Fruit fly (Drosophila melanogaster): ENCODE data around the gene fred.

The fred gene

dm6 chr2L:3914188-3914587 lies 77.3 kb downstream of the fred start, which contains the start of gene Fpgs2:
Gene Fpgs2 (minus strand): TSS chr2L:3914288.
- TF ChIP-seq CG9948 (tag; optimal IDR thresholded peaks at IDR 0.05) (no peak), Ets98B (GFP tag; IDR thresholded peaks at IDR 0.05) (no peak), CG14655 (GFP tag; optimal IDR thresholded peaks at IDR 0.05) (no peak), Pif1A (GFP tag; optimal IDR thresholded peaks at IDR 0.05) (no peak)

dm6 chr2L:3902760-3903159 lies 88.8 kb downstream of the fred start, which contains the start of gene capu:
Gene capu (minus strand): TSS chr2L:3902860.
- TF ChIP-seq Snoo (tag; optimal IDR thresholded peaks at IDR 0.05) = no peak
- no peak for TF ChIP-seq Ets98B (GFP tag; IDR thresholded peaks at IDR 0.05)
- TF ChIP-seq Pif1B (GFP tag; optimal IDR thresholded peaks at IDR 0.05) = no peak
- no peak for TF ChIP-seq rn (GFP tag; IDR thresholded peaks at IDR 0.05)
- no peak for TF ChIP-seq CG12605 (GFP tag; IDR thresholded peaks at IDR 0.05)
- TF ChIP-seq CG9948 (tag; optimal IDR thresholded peaks at IDR 0.05) = no peak
- no peak for TF ChIP-seq CG17806 (tag; optimal IDR thresholded peaks at IDR 0.05)
- TF ChIP-seq D1 (tag; optimal IDR thresholded peaks at IDR 0.05) = no peak
- TF ChIP-seq CG8159 (tag; optimal IDR thresholded peaks at IDR 0.05) = no peak
- no peak for TF ChIP-seq CG32121 (GFP tag; IDR thresholded peaks at IDR 0.05)
- TF ChIP-seq CG4496 (GFP tag; IDR thresholded peaks at IDR 0.05) = no peak
- no peak for TF ChIP-seq CG8301 (tag; optimal IDR thresholded peaks at IDR 0.05)

- TF ChIP-seq rn (GFP tag; IDR thresholded peaks at IDR 0.05) (no peak), Pif1A (GFP tag; optimal IDR thresholded peaks at IDR 0.05) (no peak), Pif1B (GFP tag; optimal IDR thresholded peaks at IDR 0.05) (no peak), Ets98B (GFP tag; IDR thresholded peaks at IDR 0.05) (no peak), CG32121 (GFP tag; IDR thresholded peaks at IDR 0.05) (no peak), CG15710 (tag; optimal IDR thresholded peaks at IDR 0.05) (no peak), CG4496 (GFP tag; IDR thresholded peaks at IDR 0.05) (no peak), D1 (tag; optimal IDR thresholded peaks at IDR 0.05) (no peak), CG34367 (tag; optimal IDR thresholded peaks at IDR 0.05) (no peak), CG13204 (GFP tag; optimal IDR thresholded peaks at IDR 0.05) (no peak), fd96Ca (GFP tag; IDR thresholded peaks at IDR 0.05) (no peak), CG9948 (tag; optimal IDR thresholded peaks at IDR 0.05) (no peak), CG17806 (tag; optimal IDR thresholded peaks at IDR 0.05) (no peak), CG14655 (GFP tag; optimal IDR thresholded peaks at IDR 0.05) (no peak), CG8301 (tag; optimal IDR thresholded peaks at IDR 0.05) (no peak), CG10348 (GFP tag; IDR thresholded peaks at IDR 0.05) (no peak), CG12605 (GFP tag; IDR thresholded peaks at IDR 0.05) (no peak)
Measured at dm6 chr2L:3897529-3897928, 94.0 kb downstream of the fred start.

- peak; percentile 83 for TF ChIP-seq Snoo (tag; optimal IDR thresholded peaks at IDR 0.05)
- TF ChIP-seq CG8301 (tag; optimal IDR thresholded peaks at IDR 0.05) = peak; percentile 21
- peak; percentile 86 for TF ChIP-seq CG4496 (GFP tag; IDR thresholded peaks at IDR 0.05)
- peak; percentile 24 for TF ChIP-seq Pif1A (GFP tag; optimal IDR thresholded peaks at IDR 0.05)
- TF ChIP-seq EcR (GFP tag; optimal IDR thresholded peaks at IDR 0.05) = no peak
- no peak for TF ChIP-seq CG9948 (tag; optimal IDR thresholded peaks at IDR 0.05)
- no peak for TF ChIP-seq gl (tag; optimal IDR thresholded peaks at IDR 0.05)
- TF ChIP-seq CG15710 (tag; optimal IDR thresholded peaks at IDR 0.05) = no peak
- no peak for TF ChIP-seq D1 (tag; optimal IDR thresholded peaks at IDR 0.05)
- peak; percentile 73; the same call in 1 of the 2 replicates for TF ChIP-seq CG32121 (GFP tag; IDR thresholded peaks at IDR 0.05)
- TF ChIP-seq CG10348 (GFP tag; IDR thresholded peaks at IDR 0.05) = no peak
- TF ChIP-seq CG12605 (GFP tag; IDR thresholded peaks at IDR 0.05) = no peak; the same call in 1 of the 2 replicates
- peak; percentile 60 for TF ChIP-seq CG8159 (tag; optimal IDR thresholded peaks at IDR 0.05)
- TF ChIP-seq CG14655 (GFP tag; optimal IDR thresholded peaks at IDR 0.05) = peak; percentile 29
- peak; percentile 48 for TF ChIP-seq CG17806 (tag; optimal IDR thresholded peaks at IDR 0.05)
- TF ChIP-seq CG34367 (tag; optimal IDR thresholded peaks at IDR 0.05) = peak; percentile 27
- no peak for TF ChIP-seq CG13204 (GFP tag; optimal IDR thresholded peaks at IDR 0.05)
- TF ChIP-seq rn (GFP tag; IDR thresholded peaks at IDR 0.05) = no peak
- peak; percentile 22 for TF ChIP-seq Pif1B (GFP tag; optimal IDR thresholded peaks at IDR 0.05)
- peak; percentile 67; the same call in 2 of the 3 replicates for TF ChIP-seq fd96Ca (GFP tag; IDR thresholded peaks at IDR 0.05)
- TF ChIP-seq Ets98B (GFP tag; IDR thresholded peaks at IDR 0.05) = peak; percentile 77
Measured at dm6 chr2L:3896834-3897143, 94.7 kb downstream of the fred start.

- TF ChIP-seq rn (GFP tag; IDR thresholded peaks at IDR 0.05) (no peak), Snoo (tag; optimal IDR thresholded peaks at IDR 0.05) (peak; percentile 3), CG8159 (tag; optimal IDR thresholded peaks at IDR 0.05) (peak; percentile 22)
Measured at dm6 chr2L:3895951-3896833, 95.3 kb downstream of the fred start.

- TF ChIP-seq Pif1A (GFP tag; optimal IDR thresholded peaks at IDR 0.05) (no peak), CG10348 (GFP tag; IDR thresholded peaks at IDR 0.05) (no peak), fd96Ca (GFP tag; IDR thresholded peaks at IDR 0.05) (no peak), Pif1B (GFP tag; optimal IDR thresholded peaks at IDR 0.05) (no peak), CG34367 (tag; optimal IDR thresholded peaks at IDR 0.05) (no peak), CG8301 (tag; optimal IDR thresholded peaks at IDR 0.05) (no peak), CG12605 (GFP tag; IDR thresholded peaks at IDR 0.05) (no peak), CG8159 (tag; optimal IDR thresholded peaks at IDR 0.05) (no peak), CG15710 (tag; optimal IDR thresholded peaks at IDR 0.05) (no peak), CG32121 (GFP tag; IDR thresholded peaks at IDR 0.05) (no peak), D1 (tag; optimal IDR thresholded peaks at IDR 0.05) (no peak), gl (tag; optimal IDR thresholded peaks at IDR 0.05) (no peak), rn (GFP tag; IDR thresholded peaks at IDR 0.05) (no peak), CG17806 (tag; optimal IDR thresholded peaks at IDR 0.05) (no peak), CG13204 (GFP tag; optimal IDR thresholded peaks at IDR 0.05) (no peak), Snoo (tag; optimal IDR thresholded peaks at IDR 0.05) (no peak), CG4496 (GFP tag; IDR thresholded peaks at IDR 0.05) (no peak), Ets98B (GFP tag; IDR thresholded peaks at IDR 0.05) (no peak)
Measured at dm6 chr2L:3893331-3893730, 98.2 kb downstream of the fred start.
